Worm (Caenorhabditis elegans): ENCODE measurements around the gene F26D2.15.

DNA sequence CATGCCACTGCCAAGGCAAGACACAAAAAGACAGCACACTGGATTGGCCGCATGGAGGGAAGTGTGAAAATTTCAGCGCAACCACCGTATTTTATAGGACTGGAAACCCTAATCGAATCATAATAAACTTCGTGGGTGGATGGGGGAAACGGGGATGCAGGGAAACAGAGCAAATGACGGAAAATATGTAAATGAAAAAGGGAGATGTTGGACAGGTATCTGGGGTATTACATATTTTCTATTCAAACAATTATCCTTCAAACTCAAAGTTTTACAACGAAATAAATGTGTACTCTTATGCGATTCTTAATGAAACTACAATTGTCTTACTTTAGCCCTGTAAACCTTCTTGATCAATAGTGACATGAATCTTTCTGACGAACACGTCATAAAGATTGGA, 17.9 kb upstream of the F26D2.15 start, which contains the start of gene F26D2.16:
- TF ChIP-seq hmg-4 (GFP tag; optimal IDR thresholded peaks at IDR 0.05), result no peak
- TF ChIP-seq ama-1 (optimal IDR thresholded peaks at IDR 0.05), result no peak
- TF ChIP-seq ets-7 (tag; optimal IDR thresholded peaks at IDR 0.05), result no peak
- TF ChIP-seq hmbx-1 (tag; optimal IDR thresholded peaks at IDR 0.05), result no peak
- TF ChIP-seq tbx-37 (GFP tag; conservative IDR thresholded peaks at IDR 0.05), result no peak
- no peak for TF ChIP-seq flt-1 (GFP tag; IDR thresholded peaks at IDR 0.05)
- TF ChIP-seq ceh-36 (tag; optimal IDR thresholded peaks at IDR 0.05), result no peak
- no peak for TF ChIP-seq tra-4 (tag; optimal IDR thresholded peaks at IDR 0.05)
- no peak for TF ChIP-seq ceh-13 (GFP tag; optimal IDR thresholded peaks at IDR 0.05)
- no peak for TF ChIP-seq aly-1 (tag; optimal IDR thresholded peaks at IDR 0.05)
- TF ChIP-seq B0310.2 (tag; optimal IDR thresholded peaks at IDR 0.05), result no peak

Measured in whole organism, early embryonic.